Worm (Caenorhabditis elegans) whole organism, L4/young adult: ENCODE data around the gene W08F4.3.
"Not testable (repeated sequence)": the region's sequence is repeated elsewhere in the genome, so short reads cannot be mapped to it uniquely, and the experiment has no call there.

Experiments used
- W03F9.2 ChIP-seq: fragments of 150-350 bp; optimal IDR thresholded peaks from 2 replicates; lab custom pipeline; 2014; ENCODE audit warnings: missing biosample characterization, missing genetic modification characterization
- dao-5 ChIP-seq: sonication (generic microtip); optimal IDR thresholded peaks from 2 replicates; lab custom pipeline; 2016; ENCODE audit warnings: missing genotype, missing genetic modification characterization, moderate library complexity, missing compliant biosample characterization
- him-1 ChIP-seq: sonication (generic microtip); optimal IDR thresholded peaks from 2 replicates; lab custom pipeline; 2016; ENCODE audit warnings: missing genotype, missing genetic modification reagents, missing genetic modification characterization, missing compliant biosample characterization

The W08F4.3 gene

ce11 chrII:580189-580643 is at the start of gene W08F4.3, which contains the start of gene cdc-37:
Gene W08F4.3 (plus strand): TSS chrII:580602.
Gene cdc-37 (minus strand): TSS chrII:580593.
- no peak for TF ChIP-seq dao-5 (tag; lab: Kevin White, UChicago)
- no peak for TF ChIP-seq W03F9.2 (tag; lab: Kevin White, UChicago)
- no peak for TF ChIP-seq him-1 (tag; lab: Kevin White, UChicago)

DNA sequence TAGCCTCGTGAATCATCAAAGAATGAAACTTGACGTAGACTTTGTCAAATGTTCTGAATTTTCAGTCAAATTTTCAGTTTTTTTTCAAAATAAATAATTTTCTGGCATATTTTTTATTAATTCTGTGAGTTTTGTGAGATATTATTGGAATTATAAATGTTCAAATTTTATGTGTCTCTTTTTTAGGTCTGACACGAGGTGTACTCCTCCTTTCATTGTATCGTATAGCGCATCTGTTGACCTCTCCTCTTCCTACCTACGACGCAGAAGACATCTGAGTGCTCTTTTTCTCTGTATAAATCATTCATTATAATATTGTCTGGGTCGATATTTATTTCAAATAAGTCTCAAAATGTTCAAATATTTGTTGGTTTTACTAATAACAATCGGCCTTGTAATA is 45.2 kb upstream of the W08F4.3 start, which contains the start of gene T27A1.3:
TSS of gene T27A1.3 (plus strand) at position 301 of the 400 bp plus-strand sequence.
- TF ChIP-seq him-1, dao-5, W03F9.2 (tag; lab: Kevin White, UChicago): not testable (repeated sequence)

DNA sequence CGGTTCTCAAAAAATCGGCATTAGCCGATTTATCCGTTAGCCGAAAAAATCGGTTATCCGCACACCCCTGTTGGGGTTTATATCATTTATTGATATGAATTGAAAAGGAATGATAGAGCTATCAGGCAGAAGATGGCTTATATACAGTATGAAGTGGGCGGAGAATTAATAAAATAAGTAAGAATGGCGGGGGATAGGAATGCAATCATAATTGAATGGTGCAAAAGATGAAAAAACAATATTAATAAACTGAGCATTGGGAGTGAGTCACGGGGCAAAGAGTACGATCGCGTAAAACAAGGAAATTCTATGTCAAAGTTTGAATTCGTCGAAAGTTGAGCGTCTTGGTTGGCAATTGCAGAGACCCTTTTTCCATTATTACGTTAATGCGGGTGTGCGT is 43.6 kb upstream of the W08F4.3 start, which contains the start of gene T27A1.2:
TSS of gene T27A1.2 (minus strand) at position 101 of the 400 bp plus-strand sequence.
- TF ChIP-seq W03F9.2 (tag; lab: Kevin White, UChicago) (no peak), dao-5 (tag; lab: Kevin White, UChicago) (no peak), him-1 (tag; lab: Kevin White, UChicago) (no peak)

DNA sequence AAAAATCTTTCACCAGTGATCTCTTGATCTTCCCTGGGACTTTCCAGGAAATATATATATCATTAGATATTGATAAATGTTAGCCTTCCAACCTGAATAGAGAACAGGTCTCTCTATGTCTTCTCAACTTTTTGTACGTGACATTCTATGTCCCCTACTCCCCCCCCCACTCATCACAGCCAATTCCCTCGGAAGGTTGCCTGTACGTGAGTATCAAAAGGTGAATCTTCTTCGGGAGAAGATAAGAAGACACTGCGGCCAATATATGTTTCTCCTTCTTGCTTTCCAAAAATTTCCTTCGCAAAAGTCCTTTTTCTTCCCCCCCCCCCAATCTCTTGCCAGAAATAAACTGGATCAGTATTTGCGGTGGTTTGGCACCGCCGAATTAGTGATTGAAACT is 38.0 kb upstream of the W08F4.3 start:
- TF ChIP-seq W03F9.2 (tag; lab: Kevin White, UChicago) = no peak
- no peak for TF ChIP-seq him-1 (tag; lab: Kevin White, UChicago)
- no peak for TF ChIP-seq dao-5 (tag; lab: Kevin White, UChicago)

DNA sequence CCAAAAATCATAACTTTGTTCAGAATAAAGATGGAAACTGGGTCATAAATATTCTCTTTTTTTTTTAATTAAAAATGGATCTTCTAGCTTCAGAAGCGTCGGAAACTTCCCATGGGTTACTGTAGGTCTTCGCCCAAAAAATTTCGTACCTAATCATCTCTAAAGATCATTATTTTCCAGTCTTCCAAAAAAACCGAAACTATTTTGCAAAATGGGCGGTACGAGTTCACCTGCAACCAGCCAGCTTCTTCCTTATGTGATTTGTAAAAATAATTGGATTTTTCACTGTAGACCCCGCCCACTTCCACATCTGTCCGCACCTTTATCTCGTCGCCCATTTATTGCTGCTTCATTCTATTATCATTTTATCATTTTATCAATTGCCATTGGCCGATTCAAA is 34.0 kb upstream of the W08F4.3 start, which contains the start of gene mlt-10:
TSS of gene mlt-10 (plus strand) at position 301 of the 400 bp plus-strand sequence.
- no peak for TF ChIP-seq W03F9.2 (tag; lab: Kevin White, UChicago)
- no peak for TF ChIP-seq dao-5 (tag; lab: Kevin White, UChicago)
- no peak for TF ChIP-seq him-1 (tag; lab: Kevin White, UChicago)

DNA sequence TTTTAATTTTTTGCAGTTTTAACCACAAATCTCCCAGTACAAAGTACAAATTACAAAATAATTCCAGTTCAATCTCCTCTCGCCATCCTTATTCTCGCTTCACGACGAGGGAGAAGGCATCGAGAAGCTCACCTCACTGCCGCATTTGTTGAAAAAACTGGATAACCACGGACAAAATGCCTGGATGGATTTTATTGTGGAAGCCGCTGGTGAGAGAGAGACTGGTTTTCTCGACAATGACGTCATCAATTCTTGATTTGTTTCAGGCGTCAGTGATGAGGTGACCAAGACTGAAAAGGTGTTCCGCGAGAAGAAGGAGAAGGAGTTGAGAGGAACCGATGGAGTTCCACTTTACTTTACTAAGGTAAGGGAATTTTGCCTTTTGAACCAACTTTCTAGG is 30.9 kb upstream of the W08F4.3 start:
- TF ChIP-seq him-1 (tag; lab: Kevin White, UChicago) (no peak), dao-5 (tag; lab: Kevin White, UChicago) (no peak), W03F9.2 (tag; lab: Kevin White, UChicago) (no peak)

DNA sequence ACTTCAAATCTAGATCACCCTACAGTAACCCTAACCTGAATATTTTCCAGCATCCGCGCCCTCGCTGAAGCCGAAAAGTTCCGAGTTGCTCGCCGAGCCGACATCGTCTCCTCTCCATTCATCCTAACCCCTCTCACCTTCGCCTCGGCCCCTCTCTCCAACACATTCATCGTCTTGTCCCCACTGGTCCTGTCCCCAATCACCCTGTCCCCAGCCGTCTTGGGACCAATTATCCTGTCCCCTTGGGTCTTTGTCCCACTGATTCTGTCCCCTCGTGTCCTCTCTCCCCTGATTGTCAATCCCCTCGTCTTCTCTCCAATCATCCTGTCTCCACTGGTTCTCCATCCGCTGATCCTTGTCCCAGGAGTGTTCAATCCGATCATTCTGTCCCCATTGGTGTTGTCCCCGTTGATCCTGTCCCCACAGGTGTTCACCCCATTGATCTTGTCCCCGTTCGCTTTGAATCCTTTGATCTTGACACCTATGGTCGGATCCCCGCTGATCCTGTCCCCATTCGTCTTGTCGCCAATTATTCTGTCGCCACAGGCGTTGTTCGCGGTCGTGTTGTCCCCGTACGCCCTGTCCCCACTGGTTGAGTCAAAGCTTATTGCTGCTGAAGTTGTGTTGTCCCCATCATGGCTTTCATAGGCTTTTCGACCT is 29.0 kb upstream of the W08F4.3 start, which contains the start of gene lips-7:
TSS of gene lips-7 (plus strand) at position 610 of the 660 bp plus-strand sequence.
- TF ChIP-seq him-1 (tag; lab: Kevin White, UChicago) (no peak), dao-5 (tag; lab: Kevin White, UChicago) (no peak), W03F9.2 (tag; lab: Kevin White, UChicago) (no peak)

DNA sequence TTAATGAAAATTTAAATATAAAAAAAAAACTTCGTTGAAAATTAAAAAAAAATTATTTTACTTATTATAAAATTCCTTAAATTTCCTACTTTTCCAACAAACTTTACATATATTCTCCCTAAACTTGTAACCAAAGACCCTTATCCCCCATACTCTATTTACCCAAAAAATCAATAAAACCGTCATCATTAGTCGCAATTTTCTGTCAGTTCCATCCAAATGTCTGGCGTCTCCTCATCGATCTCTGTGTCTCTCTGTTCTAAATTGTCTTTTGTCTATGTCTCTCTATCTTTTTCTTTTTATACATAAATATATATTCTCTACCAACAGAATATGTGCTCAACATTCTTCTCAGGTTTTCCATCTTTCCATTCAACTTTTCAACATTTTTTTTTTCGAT is 25.0 kb upstream of the W08F4.3 start:
- TF ChIP-seq W03F9.2 (tag; lab: Kevin White, UChicago) (no peak), dao-5 (tag; lab: Kevin White, UChicago) (no peak), him-1 (tag; lab: Kevin White, UChicago) (no peak)

- no peak for TF ChIP-seq him-1 (tag; lab: Kevin White, UChicago)
- TF ChIP-seq W03F9.2 (tag; lab: Kevin White, UChicago) = no peak
- TF ChIP-seq dao-5 (tag; lab: Kevin White, UChicago) = no peak
These were observed 24.2 kb upstream of the W08F4.3 start, which contains the start of the genes C09E8.1 and C09E8.6 for ce11 chrII:556185-556584. Gene C09E8.1 (plus strand): TSS chrII:556485. Gene C09E8.6 (plus strand): TSS chrII:556497.

DNA sequence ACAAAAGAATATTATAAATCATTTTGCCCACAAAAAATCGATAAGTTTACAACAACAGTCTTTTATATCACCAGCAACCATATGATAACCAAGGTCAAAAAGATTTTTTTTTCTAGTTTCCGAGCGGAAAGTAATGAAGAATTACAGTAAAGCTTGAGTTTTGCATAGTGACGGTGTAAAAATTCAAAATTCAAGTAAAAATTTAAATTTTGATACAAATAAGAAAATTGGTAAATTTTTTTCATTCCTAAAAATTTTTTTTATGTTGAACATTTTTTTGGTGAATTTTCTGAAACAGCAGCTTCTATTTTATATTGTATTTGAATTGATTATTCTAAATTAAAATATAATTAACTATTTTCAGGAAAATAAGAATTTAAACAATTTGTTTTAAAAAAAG is 11.6 kb upstream of the W08F4.3 start, which contains the start of gene W08F4.5:
TSS of gene W08F4.5 (minus strand) at position 101 of the 400 bp plus-strand sequence.
- TF ChIP-seq him-1 (tag; lab: Kevin White, UChicago) (no peak), dao-5 (tag; lab: Kevin White, UChicago) (no peak), W03F9.2 (tag; lab: Kevin White, UChicago) (no peak)

- no peak for TF ChIP-seq him-1 (tag; lab: Kevin White, UChicago)
- TF ChIP-seq dao-5 (tag; lab: Kevin White, UChicago) = no peak
- TF ChIP-seq W03F9.2 (tag; lab: Kevin White, UChicago) = no peak
These were observed 8.4 kb upstream of the W08F4.3 start, which contains the start of gene mlt-8 for ce11 chrII:572010-572409. Gene mlt-8 (minus strand): TSS chrII:572110.

DNA sequence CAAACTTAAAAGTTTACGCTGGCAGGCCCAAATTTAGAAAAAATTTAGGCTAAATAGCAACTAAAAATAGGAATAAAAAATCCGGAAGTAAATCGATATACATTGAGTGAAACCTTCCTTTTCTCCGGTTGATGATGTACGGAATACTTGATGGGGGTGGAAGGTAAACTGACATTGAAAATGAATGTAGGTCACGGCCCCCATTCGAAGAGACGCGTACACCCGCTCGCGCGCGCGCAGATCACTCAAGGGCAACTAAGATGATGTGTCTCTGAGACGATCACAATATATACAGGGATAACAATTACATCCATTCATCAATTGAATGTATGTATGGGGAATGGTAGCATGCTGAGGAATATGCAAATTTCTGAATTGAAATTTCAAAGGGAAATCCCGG is 6.3 kb upstream of the W08F4.3 start:
- TF ChIP-seq him-1 (tag; lab: Kevin White, UChicago) = no peak

DNA sequence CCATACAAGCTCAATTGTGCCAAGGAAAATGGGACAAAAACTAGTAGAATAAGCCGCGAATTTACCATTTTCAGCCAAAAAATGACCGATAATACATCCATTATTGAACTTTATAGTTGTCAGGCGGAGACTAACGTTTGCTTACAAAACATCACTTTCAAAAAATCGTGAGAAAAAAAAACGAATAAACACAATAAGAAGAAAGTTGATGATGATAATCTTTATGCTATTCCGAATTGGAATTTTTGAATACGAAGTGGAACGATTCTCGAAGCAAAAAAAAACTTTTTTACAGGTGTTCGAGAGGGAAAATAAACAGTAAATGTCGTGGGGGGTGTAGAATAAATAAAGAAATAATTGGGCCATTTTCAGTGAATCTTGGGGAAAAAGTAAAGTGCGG is 2.8 kb upstream of the W08F4.3 start, which contains the start of gene W08F4.7:
TSS of gene W08F4.7 (minus strand) at position 101 of the 400 bp plus-strand sequence.
- TF ChIP-seq W03F9.2 (tag; lab: Kevin White, UChicago) (no peak), dao-5 (tag; lab: Kevin White, UChicago) (no peak), him-1 (tag; lab: Kevin White, UChicago) (no peak)
